Worm (Caenorhabditis elegans) whole organism, L2 larva: ENCODE data around the gene srg-45.

Source experiments
- C34F6.9 ChIP-seq: fragments of 150-350 bp; optimal IDR thresholded peaks from 2 replicates; lab custom pipeline; 2014; ENCODE audit warnings: missing biosample characterization, missing genetic modification characterization
- ama-1 ChIP-seq: fragments of 150-350 bp; optimal IDR thresholded peaks from 2 replicates; lab custom pipeline; 2018; ENCODE audit warnings: inconsistent platforms
- fos-1 ChIP-seq: fragments of 150-350 bp; optimal IDR thresholded peaks from 2 replicates; lab custom pipeline; 2014; ENCODE audit warnings: missing biosample characterization, missing genetic modification characterization
- lsy-2 ChIP-seq, 2 experiments: fragments of 150-350 bp in 1 of 2; sonication (generic microtip) in 1 of 2; optimal IDR thresholded peaks; 2 replicates each; lab custom pipeline; 2014 to 2017; ENCODE audit warnings: missing biosample characterization in 2 of 2, missing genetic modification characterization in 2 of 2
- nhr-11 ChIP-seq: fragments of 150-350 bp; optimal IDR thresholded peaks from 2 replicates; lab custom pipeline; 2014; ENCODE audit warnings: missing biosample characterization, missing genetic modification characterization
- nhr-12 ChIP-seq: fragments of 150-350 bp; optimal IDR thresholded peaks from 2 replicates; lab custom pipeline; 2014; ENCODE audit warnings: missing biosample characterization, missing genetic modification characterization
- nhr-237 ChIP-seq: fragments of 150-350 bp; optimal IDR thresholded peaks from 2 replicates; lab custom pipeline; 2014; ENCODE audit warnings: missing biosample characterization, missing genetic modification characterization
- snpc-4 ChIP-seq: fragments of 150-350 bp; optimal IDR thresholded peaks from 2 replicates; lab custom pipeline; 2014; ENCODE audit warnings: missing biosample characterization, missing genetic modification characterization
- unc-62 ChIP-seq: fragments of 150-350 bp; optimal IDR thresholded peaks from 2 replicates; lab custom pipeline; 2014; ENCODE audit warnings: missing biosample characterization, missing genetic modification reagents, missing genetic modification characterization
- ztf-11 ChIP-seq: sonication (generic microtip); optimal IDR thresholded peaks from 2 replicates; lab custom pipeline; 2017; ENCODE audit warnings: missing biosample characterization, missing genetic modification characterization

ce11 chrV:12357632-12358031 is 50.3 kb downstream of the srg-45 start:
- TF ChIP-seq nhr-11 (tag; lab: Kevin White, UChicago) (no peak), nhr-12 (tag; lab: Kevin White, UChicago) (no peak), fos-1 (tag; lab: Kevin White, UChicago) (no peak), snpc-4 (tag; lab: Kevin White, UChicago) (no peak), unc-62 (GFP tag; lab: Kevin White, UChicago) (no peak), nhr-237 (tag; lab: Kevin White, UChicago) (no peak), C34F6.9 (tag; lab: Kevin White, UChicago) (no peak), ama-1 (lab: Kevin White, UChicago) (no peak), ztf-11 (tag; lab: Kevin White, UChicago) (no peak), lsy-2 (tag; optimal IDR thresholded peaks at IDR 0.05; lab: Kevin White, UChicago) (no peak)
